Worm (Caenorhabditis elegans) whole organism, young adult: ENCODE data around the gene C06E7.4.

Source experiments
- C17E4.6 ChIP-seq: fragments of 200-800 bp; sonication (Bioruptor generic); IDR thresholded peaks from 2 replicates; pipeline ENCODE4 v1.3.6; 2022; ENCODE audit warnings: missing genetic modification reagents, missing genetic modification characterization, missing compliant biosample characterization
- F10E7.11 ChIP-seq: sonication (generic microtip); optimal IDR thresholded peaks from 2 replicates; lab custom pipeline; 2017; ENCODE audit warnings: mild to moderate bottlenecking, missing genetic modification characterization, moderate library complexity, missing compliant biosample characterization
- F39B2.1 ChIP-seq: fragments of 200-800 bp; sonication (Bioruptor generic); IDR thresholded peaks from 2 replicates; pipeline ENCODE4 v1.3.6; 2022; ENCODE audit warnings: missing genetic modification reagents, missing genetic modification characterization, missing compliant biosample characterization
- F49E8.2 ChIP-seq: sonication (generic microtip); optimal IDR thresholded peaks from 3 replicates; lab custom pipeline; 2017; ENCODE audit warnings: missing genetic modification characterization, mild to moderate bottlenecking, missing compliant biosample characterization, antibody characterized with exemption, moderate library complexity; ENCODE audit not compliant: insufficient read depth
- F52B5.7 ChIP-seq: sonication (generic microtip); optimal IDR thresholded peaks from 2 replicates; lab custom pipeline; 2016; ENCODE audit warnings: mild to moderate bottlenecking, missing genetic modification characterization, missing compliant biosample characterization
- T07F8.4 ChIP-seq: sonication (generic microtip); optimal IDR thresholded peaks from 2 replicates; lab custom pipeline; 2016; ENCODE audit warnings: mild to moderate bottlenecking, missing genetic modification characterization, moderate library complexity, missing compliant biosample characterization
- Y53G8AR.9 ChIP-seq: fragments of 200-800 bp; sonication (Bioruptor generic); conservative IDR thresholded peaks from 2 replicates; pipeline ENCODE4 v1.3.6; 2022; ENCODE audit warnings: missing genetic modification reagents, missing genetic modification characterization, missing compliant biosample characterization
- Y67H2A.10 ChIP-seq: fragments of 200-800 bp; sonication (Bioruptor generic); conservative IDR thresholded peaks from 2 replicates; pipeline ENCODE4 v1.3.6; 2022; ENCODE audit warnings: missing genetic modification reagents, missing genetic modification characterization, missing compliant biosample characterization
- athp-1 ChIP-seq: sonication (generic microtip); optimal IDR thresholded peaks from 2 replicates; lab custom pipeline; 2017; ENCODE audit warnings: mild to moderate bottlenecking, missing genetic modification characterization, missing compliant biosample characterization
- attf-6 ChIP-seq: fragments of 200-800 bp; sonication (Bioruptor generic); IDR thresholded peaks from 2 replicates; pipeline ENCODE4 v1.3.6; 2022; ENCODE audit warnings: missing genetic modification reagents, missing genetic modification characterization, missing compliant biosample characterization
- bed-2 ChIP-seq: fragments of 200-800 bp; sonication (Bioruptor generic); IDR thresholded peaks from 2 replicates; pipeline ENCODE4 v1.3.6; 2022; ENCODE audit warnings: missing genetic modification reagents, missing genetic modification characterization, missing compliant biosample characterization
- ceh-27 ChIP-seq: fragments of 200-800 bp; sonication (Bioruptor generic); optimal IDR thresholded peaks from 2 replicates; lab custom pipeline; 2018; ENCODE audit warnings: mild to moderate bottlenecking, missing genetic modification characterization, moderate library complexity, missing compliant biosample characterization
- ceh-79 ChIP-seq: sonication (generic microtip); optimal IDR thresholded peaks from 2 replicates; lab custom pipeline; 2017; ENCODE audit warnings: mild to moderate bottlenecking, missing genetic modification characterization, missing compliant biosample characterization
- ceh-91 ChIP-seq: fragments of 200-800 bp; sonication (Bioruptor generic); IDR thresholded peaks from 2 replicates; pipeline ENCODE4 v1.3.6; 2022; ENCODE audit warnings: missing genetic modification reagents, missing genetic modification characterization, missing compliant biosample characterization
- die-1 ChIP-seq: sonication (generic microtip); optimal IDR thresholded peaks from 2 replicates; lab custom pipeline; 2016; ENCODE audit warnings: missing genotype, mild to moderate bottlenecking, missing genetic modification characterization, missing compliant biosample characterization
- egl-18 ChIP-seq: fragments of 200-800 bp; sonication (Bioruptor generic); IDR thresholded peaks from 2 replicates; pipeline ENCODE4 v1.3.6; 2022; ENCODE audit warnings: missing genetic modification reagents, missing genetic modification characterization, missing compliant biosample characterization
- egl-44 ChIP-seq: fragments of 200-800 bp; sonication (Bioruptor generic); IDR thresholded peaks from 2 replicates; pipeline ENCODE4 v1.3.6; 2022; ENCODE audit warnings: missing genetic modification reagents, missing genetic modification characterization, missing compliant biosample characterization
- hlh-12 ChIP-seq: sonication (generic microtip); optimal IDR thresholded peaks from 2 replicates; lab custom pipeline; 2016; ENCODE audit warnings: missing genetic modification characterization, missing compliant biosample characterization
- hrde-1 ChIP-seq: sonication (generic microtip); optimal IDR thresholded peaks from 2 replicates; lab custom pipeline; 2016; ENCODE audit warnings: missing genetic modification characterization, mild to moderate bottlenecking, missing compliant biosample characterization, moderate library complexity, missing genotype, missing genetic modification reagents, borderline replicate concordance
- lin-26 ChIP-seq: fragments of 200-800 bp; sonication (Bioruptor generic); IDR thresholded peaks from 2 replicates; pipeline ENCODE4 v1.3.6; 2022; ENCODE audit warnings: missing genetic modification reagents, missing genetic modification characterization, missing compliant biosample characterization
- lin-40 ChIP-seq: sonication (generic microtip); optimal IDR thresholded peaks from 2 replicates; lab custom pipeline; 2016; ENCODE audit warnings: missing genetic modification characterization, mild to moderate bottlenecking, missing compliant biosample characterization, missing genotype, missing genetic modification reagents
- lsl-1 ChIP-seq: fragments of 200-800 bp; sonication (Bioruptor generic); optimal IDR thresholded peaks from 2 replicates; lab custom pipeline; 2018; ENCODE audit warnings: mild to moderate bottlenecking, missing genetic modification characterization, moderate library complexity, missing compliant biosample characterization
- madf-10 ChIP-seq: sonication (generic microtip); optimal IDR thresholded peaks from 2 replicates; lab custom pipeline; 2016; ENCODE audit warnings: mild to moderate bottlenecking, missing genetic modification characterization, missing compliant biosample characterization
- madf-8 ChIP-seq: fragments of 200-800 bp; sonication (Bioruptor generic); conservative IDR thresholded peaks from 2 replicates; pipeline ENCODE4 v1.3.6; 2022; ENCODE audit warnings: missing genetic modification reagents, missing genetic modification characterization, missing compliant biosample characterization
- mes-4 ChIP-seq: sonication (generic microtip); optimal IDR thresholded peaks from 2 replicates; lab custom pipeline; 2016; ENCODE audit warnings: missing genotype, missing genetic modification characterization, missing compliant biosample characterization
- nfya-1 ChIP-seq: sonication (generic microtip); optimal IDR thresholded peaks from 2 replicates; lab custom pipeline; 2017; ENCODE audit warnings: antibody characterized with exemption, missing compliant biosample characterization, missing genetic modification characterization, borderline replicate concordance; ENCODE audit not compliant: insufficient read depth
- pbrm-1 ChIP-seq: fragments of 200-800 bp; sonication (Bioruptor generic); IDR thresholded peaks from 2 replicates; pipeline ENCODE4 v1.3.6; 2022; ENCODE audit warnings: missing genetic modification reagents, missing genetic modification characterization, missing compliant biosample characterization
- pha-4 ChIP-seq: fragments of 150-350 bp; sonication (generic microtip); optimal IDR thresholded peaks from 2 replicates; lab custom pipeline; 2014; ENCODE audit warnings: missing biosample characterization, missing genetic modification reagents, missing genetic modification characterization
- snpc-4 ChIP-seq, 5 experiments: fragments of 150-350 bp in 1 of 5; sonication (generic microtip) in 4 of 5; optimal IDR thresholded peaks; 2 replicates each; lab custom pipeline; 2014 to 2018; ENCODE audit warnings: missing genetic modification characterization in 5 of 5, missing biosample characterization in 3 of 5, antibody characterized with exemption in 2 of 5, mild to moderate bottlenecking in 2 of 5, missing compliant biosample characterization in 2 of 5, missing genotype in 2 of 5, moderate library complexity in 2 of 5, missing genetic modification reagents in 1 of 5
- somi-1 ChIP-seq: fragments of 200-800 bp; sonication (Bioruptor generic); optimal IDR thresholded peaks from 2 replicates; lab custom pipeline; 2018; ENCODE audit warnings: mild to moderate bottlenecking, missing genetic modification characterization, missing compliant biosample characterization
- tbp1 ChIP-seq: fragments of 200-800 bp; sonication (Bioruptor generic); optimal IDR thresholded peaks from 2 replicates; lab custom pipeline; 2018; ENCODE audit warnings: mild to moderate bottlenecking, missing genetic modification characterization, missing compliant biosample characterization
- tlf-1 ChIP-seq: fragments of 200-800 bp; sonication (Bioruptor generic); optimal IDR thresholded peaks from 2 replicates; lab custom pipeline; 2018; ENCODE audit warnings: mild to moderate bottlenecking, missing genetic modification characterization, missing compliant biosample characterization

C06E7.4 gene

ce11 chrIV:5858212-5858611 is 1.6 kb downstream of the C06E7.4 start:
- no peak for TF ChIP-seq ceh-79 (tag; lab: Kevin White, UChicago)
- no peak for TF ChIP-seq egl-44 (GFP tag; lab: Robert Waterston, UW)
- TF ChIP-seq ceh-27 (GFP tag; lab: Kevin White, UChicago), result no peak
- TF ChIP-seq T07F8.4, result no peak
- TF ChIP-seq hrde-1 (tag; lab: Kevin White, UChicago), result no peak
- TF ChIP-seq egl-18 (GFP tag; lab: Robert Waterston, UW), result no peak
- TF ChIP-seq lin-40 (tag; lab: Kevin White, UChicago), result no peak

ce11 chrIV:5856975-5857374 is 2.8 kb downstream of the C06E7.4 start:
- no peak for TF ChIP-seq mes-4
- no peak for TF ChIP-seq bed-2 (GFP tag; lab: Robert Waterston, UW)
- TF ChIP-seq F10E7.11 (tag; lab: Kevin White, UChicago), result no peak
- TF ChIP-seq nfya-1, result no peak
- no peak for TF ChIP-seq madf-8 (GFP tag; lab: Robert Waterston, UW)

- TF ChIP-seq F39B2.1 (GFP tag; lab: Robert Waterston, UW) (no peak), hlh-12 (tag; lab: Kevin White, UChicago) (no peak), somi-1 (GFP tag; lab: Kevin White, UChicago) (no peak), nfya-1 (no peak), C17E4.6 (GFP tag; lab: Robert Waterston, UW) (no peak), pha-4 (tag; lab: Kevin White, UChicago) (no peak), Y53G8AR.9 (GFP tag; lab: Robert Waterston, UW) (no peak)
- TF ChIP-seq, all 124 proteins: peak for 0
Measured at ce11 chrIV:5855608-5856007, 4.2 kb downstream of the C06E7.4 start.

ce11 chrIV:5850765-5851377 is 8.9 kb downstream of the C06E7.4 start:
- TF ChIP-seq die-1 (peak; percentile 8), madf-10 (no peak), tlf-1 (GFP tag; lab: Kevin White, UChicago) (peak; percentile 22), Y67H2A.10 (GFP tag; lab: Robert Waterston, UW) (no peak), madf-8 (GFP tag; lab: Robert Waterston, UW) (no peak), tbp1 (GFP tag; lab: Kevin White, UChicago) (peak; percentile 15), F49E8.2 (tag; lab: Kevin White, UChicago) (peak; percentile 42), snpc-4 (GFP tag; optimal IDR thresholded peaks at IDR 0.05; lab: Kevin White, UChicago) (no peak), snpc-4 (tag; optimal IDR thresholded peaks at IDR 0.05; lab: Kevin White, UChicago) (peak in 1 of 4 experiments; percentile 83), pbrm-1 (GFP tag; lab: Robert Waterston, UW) (0 out of 2 replicates have a peak, but pooled peaks have one; percentile 40), ceh-91 (GFP tag; lab: Robert Waterston, UW) (no peak), lsl-1 (GFP tag; lab: Kevin White, UChicago) (peak; percentile 47), attf-6 (GFP tag; lab: Robert Waterston, UW) (peak; percentile 38; the same call in 1 of the 2 replicates), lin-26 (GFP tag; lab: Robert Waterston, UW) (peak; percentile 34; the same call in 1 of the 2 replicates), athp-1 (peak; percentile 34), F52B5.7 (tag; lab: Kevin White, UChicago) (no peak)
